Fruit fly (Drosophila melanogaster): ENCODE results near the gene Acsf3.

The Acsf3 gene

DNA sequence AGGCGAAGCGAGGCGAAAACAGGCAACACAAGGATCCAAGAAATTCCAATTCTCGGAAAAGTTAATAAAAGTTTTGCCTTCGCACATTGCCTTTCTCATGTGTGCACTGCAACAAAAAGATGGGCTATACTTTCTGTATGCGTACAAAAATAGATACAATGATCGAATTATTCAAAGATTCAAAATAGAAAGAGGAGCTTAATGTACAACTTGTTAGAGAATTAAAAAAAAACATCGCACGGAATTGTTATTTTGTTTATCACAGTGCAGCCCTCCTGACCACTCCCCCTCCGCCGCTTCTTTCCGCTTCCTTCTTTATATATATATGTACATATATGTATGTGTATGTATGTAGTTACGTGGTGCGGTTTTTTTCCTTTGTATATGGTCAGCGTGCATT is 26.5 kb upstream of the Acsf3 start:
- TF ChIP-seq CG12768 (GFP tag; optimal IDR thresholded peaks at IDR 0.05) (no peak), pad (GFP tag; optimal IDR thresholded peaks at IDR 0.05) (no peak), kay (GFP tag; ENCODE audit: borderline replicate concordance) (no peak), Clk (GFP tag; optimal IDR thresholded peaks at IDR 0.05) (no peak), cnc (optimal IDR thresholded peaks at IDR 0.05) (no peak), CG11617 (GFP tag; optimal IDR thresholded peaks at IDR 0.05) (no peak), bab1 (GFP tag; optimal IDR thresholded peaks at IDR 0.05) (no peak), Crg-1 (GFP tag; optimal IDR thresholded peaks at IDR 0.05) (no peak), CG14711 (tag; optimal IDR thresholded peaks at IDR 0.05) (no peak), CG33017 (tag; optimal IDR thresholded peaks at IDR 0.05) (no peak), toe (GFP tag; optimal IDR thresholded peaks at IDR 0.05) (no peak), CG1620 (GFP tag; optimal IDR thresholded peaks at IDR 0.05) (no peak), tj (GFP tag; optimal IDR thresholded peaks at IDR 0.05) (no peak), Mnt (GFP tag; optimal IDR thresholded peaks at IDR 0.05) (no peak), Hr96 (GFP tag; optimal IDR thresholded peaks at IDR 0.05) (no peak), ovo (GFP tag; optimal IDR thresholded peaks at IDR 0.05) (no peak), CG7045 (GFP tag; optimal IDR thresholded peaks at IDR 0.05) (no peak), CG5204 (GFP tag; optimal IDR thresholded peaks at IDR 0.05) (no peak), CG7101 (tag; optimal IDR thresholded peaks at IDR 0.05) (no peak)

DNA sequence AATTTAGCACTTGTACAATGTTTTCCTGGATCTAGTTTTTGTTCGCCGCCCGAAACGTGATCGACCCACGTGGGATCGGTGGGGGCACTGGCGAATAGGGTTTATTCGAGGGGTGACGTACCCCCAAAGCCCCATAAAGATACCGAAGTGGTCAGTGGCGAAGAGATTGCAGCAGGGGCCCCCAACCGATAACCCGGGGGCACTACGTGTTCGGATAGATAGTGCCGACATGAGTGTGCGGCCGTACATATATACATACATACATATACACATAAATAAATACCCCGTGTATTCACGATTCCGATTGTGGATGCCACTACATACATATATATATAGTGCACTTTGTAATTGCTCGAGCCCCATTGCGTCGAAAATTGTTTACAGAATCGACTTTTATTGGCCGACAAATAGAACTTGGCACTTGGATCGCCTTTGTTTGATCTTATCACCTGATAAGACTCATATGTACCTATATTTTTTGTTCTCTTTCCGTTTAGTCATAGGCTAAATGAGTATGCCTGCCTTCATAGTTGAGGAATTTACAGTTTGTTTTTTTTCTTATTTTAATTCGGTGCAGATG is 24.9 kb upstream of the Acsf3 start:
- TF ChIP-seq Hr96 (GFP tag; optimal IDR thresholded peaks at IDR 0.05), result no peak
- TF ChIP-seq Clk (GFP tag; optimal IDR thresholded peaks at IDR 0.05), result no peak
- TF ChIP-seq CG11617 (GFP tag; optimal IDR thresholded peaks at IDR 0.05), result no peak
- no peak for TF ChIP-seq CG1620 (GFP tag; optimal IDR thresholded peaks at IDR 0.05)
- TF ChIP-seq ovo (GFP tag; optimal IDR thresholded peaks at IDR 0.05), result no peak
- no peak for TF ChIP-seq CG7101 (tag; optimal IDR thresholded peaks at IDR 0.05)
- no peak for TF ChIP-seq CG12768 (GFP tag; optimal IDR thresholded peaks at IDR 0.05)
- no peak for TF ChIP-seq toe (GFP tag; optimal IDR thresholded peaks at IDR 0.05)
- TF ChIP-seq cic (GFP tag; optimal IDR thresholded peaks at IDR 0.05), result peak; percentile 50
- no peak for TF ChIP-seq cnc (optimal IDR thresholded peaks at IDR 0.05)
- TF ChIP-seq kay (GFP tag; ENCODE audit: borderline replicate concordance), result peak; percentile 84
- TF ChIP-seq CG7045 (GFP tag; optimal IDR thresholded peaks at IDR 0.05), result no peak
- no peak for TF ChIP-seq Crg-1 (GFP tag; optimal IDR thresholded peaks at IDR 0.05)
- no peak for TF ChIP-seq tj (GFP tag; optimal IDR thresholded peaks at IDR 0.05)
- no peak for TF ChIP-seq CG5204 (GFP tag; optimal IDR thresholded peaks at IDR 0.05)
- no peak for TF ChIP-seq CG14711 (tag; optimal IDR thresholded peaks at IDR 0.05)
- TF ChIP-seq pad (GFP tag; optimal IDR thresholded peaks at IDR 0.05), result no peak
- no peak for TF ChIP-seq CG33017 (tag; optimal IDR thresholded peaks at IDR 0.05)
- no peak for TF ChIP-seq bab1 (GFP tag; optimal IDR thresholded peaks at IDR 0.05)
- peak; percentile 53 for TF ChIP-seq Mnt (GFP tag; optimal IDR thresholded peaks at IDR 0.05)

DNA sequence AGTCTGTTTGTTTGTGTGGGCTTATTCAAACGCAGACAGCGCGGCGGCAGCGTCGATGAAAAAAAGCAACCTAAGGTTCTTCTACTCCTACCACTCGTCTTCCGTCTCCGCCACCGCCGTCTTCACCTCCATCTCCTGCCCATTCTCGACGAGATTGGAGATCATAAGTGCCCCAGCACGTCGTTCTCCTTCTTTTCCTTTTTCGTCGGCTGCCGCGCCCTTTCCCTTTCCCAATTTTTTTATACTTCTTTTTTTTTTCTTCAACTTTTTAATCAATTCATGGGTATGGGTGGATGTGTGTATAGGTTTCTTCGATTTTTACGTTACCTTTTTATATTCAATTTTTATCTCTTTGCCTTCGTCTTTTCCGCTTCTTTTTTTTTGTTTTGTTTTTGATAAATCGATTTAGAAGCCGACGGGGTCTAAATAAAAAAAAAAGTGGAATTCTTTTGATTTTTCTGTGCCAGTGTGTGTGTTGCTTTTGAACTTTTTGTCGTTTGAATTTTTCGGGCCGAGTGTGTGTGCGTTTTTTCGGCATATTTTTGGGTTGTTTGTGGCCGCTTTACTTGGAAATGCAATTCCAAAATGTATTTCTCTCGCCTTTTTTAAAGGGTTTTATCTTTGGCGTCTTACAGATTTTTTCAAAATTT is 23.9 kb upstream of the Acsf3 start:
- TF ChIP-seq pad (GFP tag; optimal IDR thresholded peaks at IDR 0.05) (no peak), CG33017 (tag; optimal IDR thresholded peaks at IDR 0.05) (no peak), toe (GFP tag; optimal IDR thresholded peaks at IDR 0.05) (no peak)

DNA sequence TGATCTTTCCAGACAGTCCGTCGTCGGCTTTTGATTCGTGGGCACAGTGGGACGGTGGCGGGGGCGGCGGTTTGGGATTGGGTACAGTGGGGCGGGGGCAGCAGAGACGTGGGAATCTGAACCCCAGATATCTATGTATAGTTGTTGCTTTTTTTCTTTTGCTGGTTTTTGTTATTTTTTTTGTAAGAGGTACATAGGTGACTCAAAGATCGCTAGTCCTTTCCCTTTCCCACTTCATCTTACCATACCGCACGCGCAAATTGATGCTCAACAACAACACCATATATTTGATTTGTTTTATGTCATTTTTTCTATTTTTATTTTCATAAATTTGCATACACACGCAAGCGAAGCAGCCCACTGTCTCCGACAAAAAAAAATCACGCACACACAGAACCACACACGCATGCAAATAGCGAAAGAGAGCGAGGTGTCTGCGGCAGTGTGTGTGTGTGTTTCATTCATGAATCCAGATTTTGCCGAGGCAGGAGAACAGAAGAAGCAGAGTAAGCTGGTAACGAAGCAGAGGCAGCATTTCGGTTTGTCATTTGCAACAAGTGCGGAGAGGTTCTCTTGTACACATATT is 23.0 kb upstream of the Acsf3 start:
- TF ChIP-seq CG5204 (GFP tag; optimal IDR thresholded peaks at IDR 0.05) (no peak), cic (GFP tag; optimal IDR thresholded peaks at IDR 0.05) (peak; percentile 51), kay (GFP tag; ENCODE audit: borderline replicate concordance) (no peak), cnc (optimal IDR thresholded peaks at IDR 0.05) (no peak), Crg-1 (GFP tag; optimal IDR thresholded peaks at IDR 0.05) (no peak), Clk (GFP tag; optimal IDR thresholded peaks at IDR 0.05) (no peak), bab1 (GFP tag; optimal IDR thresholded peaks at IDR 0.05) (peak; percentile 0), CG14711 (tag; optimal IDR thresholded peaks at IDR 0.05) (peak; percentile 10), Mnt (GFP tag; optimal IDR thresholded peaks at IDR 0.05) (peak; percentile 29), pad (GFP tag; optimal IDR thresholded peaks at IDR 0.05) (no peak), CG33017 (tag; optimal IDR thresholded peaks at IDR 0.05) (no peak), tj (GFP tag; optimal IDR thresholded peaks at IDR 0.05) (peak; percentile 52)

DNA sequence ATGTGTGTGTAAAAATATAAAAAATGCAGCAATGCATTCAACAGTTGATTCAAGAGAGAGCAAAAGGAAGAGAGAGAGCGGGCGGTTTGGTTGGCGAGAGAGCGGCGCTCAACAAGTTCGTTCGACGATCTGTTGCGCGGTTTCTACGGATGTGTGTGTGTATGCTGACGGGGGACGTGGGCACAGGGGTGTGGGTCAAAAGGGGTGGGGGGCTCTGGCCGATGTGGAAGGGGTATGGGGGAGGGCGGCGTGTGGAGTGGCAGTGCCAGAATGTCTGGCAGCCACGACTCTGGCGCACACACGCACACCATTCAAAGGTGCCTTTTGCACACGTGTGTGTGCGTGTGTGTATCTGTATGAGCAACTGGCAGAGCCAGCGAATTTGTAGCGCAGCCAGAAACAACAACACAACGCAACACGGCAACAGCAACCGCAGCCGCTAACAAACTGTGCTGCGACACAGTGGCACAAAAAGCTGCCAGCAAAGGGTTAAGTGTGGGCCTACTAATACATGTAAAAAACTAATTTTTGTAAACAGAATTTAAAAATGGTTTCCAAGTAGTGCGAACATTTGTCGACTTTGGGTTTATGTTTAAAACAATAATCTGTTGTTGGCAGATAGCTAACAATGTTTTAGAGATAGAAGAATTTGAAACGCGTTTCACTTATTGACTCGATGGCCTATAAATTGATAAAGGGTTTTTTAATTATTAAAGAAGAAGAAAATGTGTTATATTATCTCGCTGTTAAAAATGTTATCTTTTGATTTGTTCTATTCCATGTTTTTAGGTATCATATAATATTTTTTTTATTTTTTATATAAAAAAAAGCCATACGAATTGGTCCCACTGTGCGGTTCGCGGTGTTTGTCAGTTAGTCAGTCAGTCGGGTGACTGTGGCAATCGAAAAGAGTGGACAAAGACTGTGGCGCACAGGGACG is 22.0 kb upstream of the Acsf3 start:
- no peak for TF ChIP-seq Mnt (GFP tag; optimal IDR thresholded peaks at IDR 0.05)
- TF ChIP-seq CG11617 (GFP tag; optimal IDR thresholded peaks at IDR 0.05), result peak; percentile 92
- peak; percentile 67 for TF ChIP-seq ovo (GFP tag; optimal IDR thresholded peaks at IDR 0.05)
- peak; percentile 73 for TF ChIP-seq CG7045 (GFP tag; optimal IDR thresholded peaks at IDR 0.05)
- TF ChIP-seq CG33017 (tag; optimal IDR thresholded peaks at IDR 0.05), result peak; percentile 49
- peak; percentile 56 for TF ChIP-seq toe (GFP tag; optimal IDR thresholded peaks at IDR 0.05)
- TF ChIP-seq cic (GFP tag; optimal IDR thresholded peaks at IDR 0.05), result peak; percentile 62
- no peak for TF ChIP-seq Crg-1 (GFP tag; optimal IDR thresholded peaks at IDR 0.05)
- TF ChIP-seq CG5204 (GFP tag; optimal IDR thresholded peaks at IDR 0.05), result peak; percentile 64
- TF ChIP-seq pad (GFP tag; optimal IDR thresholded peaks at IDR 0.05), result peak; percentile 57
- TF ChIP-seq Clk (GFP tag; optimal IDR thresholded peaks at IDR 0.05), result peak; percentile 78
- TF ChIP-seq CG7101 (tag; optimal IDR thresholded peaks at IDR 0.05), result peak; percentile 81
- peak; percentile 57 for TF ChIP-seq Hr96 (GFP tag; optimal IDR thresholded peaks at IDR 0.05)
- TF ChIP-seq bab1 (GFP tag; optimal IDR thresholded peaks at IDR 0.05), result peak; percentile 27
- no peak for TF ChIP-seq cnc (optimal IDR thresholded peaks at IDR 0.05)
- TF ChIP-seq CG12768 (GFP tag; optimal IDR thresholded peaks at IDR 0.05), result peak; percentile 65
- peak; percentile 90 for TF ChIP-seq kay (GFP tag; ENCODE audit: borderline replicate concordance)
- peak; percentile 76 for TF ChIP-seq tj (GFP tag; optimal IDR thresholded peaks at IDR 0.05)
- TF ChIP-seq CG14711 (tag; optimal IDR thresholded peaks at IDR 0.05), result peak; percentile 76
- peak; percentile 60 for TF ChIP-seq CG1620 (GFP tag; optimal IDR thresholded peaks at IDR 0.05)

Data from whole organism, adult.